Fruit fly (Drosophila melanogaster): ENCODE data around the gene MED1.

- TF ChIP-seq Sin3A (optimal IDR thresholded peaks at IDR 0.05) (no peak), h (optimal IDR thresholded peaks at IDR 0.05) (no peak), ttk (optimal IDR thresholded peaks at IDR 0.05) (no peak), Myc (optimal IDR thresholded peaks at IDR 0.05) (no peak), psq (optimal IDR thresholded peaks at IDR 0.05) (no peak), insv (optimal IDR thresholded peaks at IDR 0.05) (no peak)
Measured at dm6 chr3L:21634152-21634689, at the start of gene MED1.
